Fruit fly (Drosophila melanogaster) whole organism, prepupa: ENCODE results near the gene CG9706.

Experiments used
- Blimp-1 ChIP-seq: fragments of 200-800 bp; sonication (Bioruptor generic); optimal IDR thresholded peaks from 3 replicates; lab custom pipeline; 2017; ENCODE audit warnings: missing biosample characterization, missing genetic modification characterization, mild to moderate bottlenecking, moderate library complexity, missing genetic modification reagents
- CG10669 ChIP-seq: fragments of 200-800 bp; sonication (Bioruptor generic); optimal IDR thresholded peaks from 3 replicates; lab custom pipeline; 2018; ENCODE audit warnings: missing biosample characterization, mild to moderate bottlenecking, missing genetic modification characterization, moderate library complexity
- CG11294 ChIP-seq: fragments of 200-800 bp; sonication (Bioruptor generic); IDR thresholded peaks from 2 replicates; pipeline ENCODE4 v1.3.6; 2022; ENCODE audit warnings: missing biosample characterization, missing genetic modification characterization
- CG11762 ChIP-seq: fragments of 200-800 bp; sonication (Bioruptor generic); optimal IDR thresholded peaks from 3 replicates; lab custom pipeline; 2016; ENCODE audit warnings: missing biosample characterization, missing genetic modification characterization; ENCODE audit not compliant: insufficient read depth
- CG11902 ChIP-seq: fragments of 200-800 bp; sonication (Bioruptor generic); optimal IDR thresholded peaks from 3 replicates; lab custom pipeline; 2016; ENCODE audit warnings: missing biosample characterization, missing genetic modification characterization
- CG15336 ChIP-seq: fragments of 200-800 bp; sonication (Bioruptor generic); IDR thresholded peaks from 2 replicates; pipeline ENCODE4 v1.3.6; 2022; ENCODE audit warnings: missing biosample characterization, missing genetic modification characterization
- CG16779 ChIP-seq: fragments of 200-800 bp; sonication (Bioruptor generic); optimal IDR thresholded peaks from 3 replicates; lab custom pipeline; 2017; ENCODE audit warnings: missing biosample characterization, mild to moderate bottlenecking, missing genetic modification characterization
- CG3032 ChIP-seq: fragments of 200-800 bp; optimal IDR thresholded peaks from 2 replicates; lab custom pipeline; 2019; ENCODE audit warnings: missing biosample characterization, mild to moderate bottlenecking, missing genetic modification characterization, moderate library complexity
- CG31627 ChIP-seq: fragments of 200-800 bp; sonication (Bioruptor generic); optimal IDR thresholded peaks from 3 replicates; lab custom pipeline; 2016; ENCODE audit warnings: missing biosample characterization, missing genetic modification characterization
- CG3919 ChIP-seq: fragments of 200-800 bp; sonication (Bioruptor generic); optimal IDR thresholded peaks from 3 replicates; lab custom pipeline; 2016; ENCODE audit warnings: missing biosample characterization, missing genetic modification characterization
- CG6163 ChIP-seq: fragments of 200-800 bp; sonication (Bioruptor generic); IDR thresholded peaks from 3 replicates; pipeline ENCODE4 v1.3.6; 2022; ENCODE audit warnings: missing biosample characterization, missing genetic modification characterization
- CG6808 ChIP-seq: fragments of 200-800 bp; sonication (Bioruptor generic); optimal IDR thresholded peaks from 3 replicates; lab custom pipeline; 2017; ENCODE audit warnings: missing biosample characterization, missing genetic modification characterization, mild to moderate bottlenecking, moderate library complexity, missing genetic modification reagents
- CG7368 ChIP-seq: fragments of 200-800 bp; sonication (Bioruptor generic); optimal IDR thresholded peaks from 3 replicates; lab custom pipeline; 2016; ENCODE audit warnings: missing biosample characterization, missing genetic modification characterization
- CG8119 ChIP-seq: fragments of 200-800 bp; sonication (Bioruptor generic); IDR thresholded peaks from 3 replicates; pipeline ENCODE4 v1.3.6; 2022; ENCODE audit warnings: missing biosample characterization, missing genetic modification characterization
- CG8319 ChIP-seq: fragments of 200-800 bp; sonication (Bioruptor generic); optimal IDR thresholded peaks from 3 replicates; lab custom pipeline; 2016; ENCODE audit warnings: missing biosample characterization, missing genetic modification characterization
- CG9139 ChIP-seq: fragments of 200-800 bp; sonication (Bioruptor generic); optimal IDR thresholded peaks from 3 replicates; lab custom pipeline; 2017; ENCODE audit warnings: missing biosample characterization, mild to moderate bottlenecking, missing genetic modification characterization
- Eip78C ChIP-seq: fragments of 200-800 bp; sonication (Bioruptor generic); peaks from one replicate; lab custom pipeline; 2016; ENCODE audit warnings: missing biosample characterization, missing genetic modification characterization
- Ets96B ChIP-seq: fragments of 200-800 bp; optimal IDR thresholded peaks from 2 replicates; lab custom pipeline; 2019; ENCODE audit warnings: missing biosample characterization, mild to moderate bottlenecking, missing genetic modification characterization, moderate library complexity
- Hr38 ChIP-seq: sonication (Bioruptor generic); optimal IDR thresholded peaks from 2 replicates; lab custom pipeline; 2016; ENCODE audit warnings: missing biosample characterization, missing genetic modification characterization
- Hr39 ChIP-seq: fragments of 200-800 bp; sonication (Bioruptor generic); optimal IDR thresholded peaks from 2 replicates; lab custom pipeline; 2016; ENCODE audit warnings: missing biosample characterization, missing genetic modification characterization
- Hr4 ChIP-seq: fragments of 200-800 bp; sonication (Bioruptor generic); optimal IDR thresholded peaks from 3 replicates; lab custom pipeline; 2016; ENCODE audit warnings: missing biosample characterization, missing genetic modification characterization
- Lpt ChIP-seq: fragments of 200-800 bp; sonication (Bioruptor generic); optimal IDR thresholded peaks from 3 replicates; lab custom pipeline; 2016; ENCODE audit warnings: missing biosample characterization, missing genetic modification characterization
- Met ChIP-seq: fragments of 200-800 bp; sonication (Bioruptor generic); optimal IDR thresholded peaks from 3 replicates; lab custom pipeline; 2016; ENCODE audit warnings: missing biosample characterization, missing genetic modification characterization
- Smox ChIP-seq: fragments of 200-800 bp; sonication (Bioruptor generic); optimal IDR thresholded peaks from 3 replicates; lab custom pipeline; 2016; ENCODE audit warnings: missing biosample characterization, missing genetic modification characterization
- Sox14 ChIP-seq: fragments of 200-800 bp; sonication (Bioruptor generic); optimal IDR thresholded peaks from 3 replicates; lab custom pipeline; 2016; ENCODE audit warnings: missing biosample characterization, missing genetic modification characterization
- Sox15 ChIP-seq: fragments of 200-800 bp; sonication (Bioruptor generic); optimal IDR thresholded peaks from 3 replicates; lab custom pipeline; 2016; ENCODE audit warnings: missing biosample characterization, missing genetic modification characterization
- acj6 ChIP-seq: fragments of 200-800 bp; sonication (Bioruptor generic); optimal IDR thresholded peaks from 3 replicates; lab custom pipeline; 2016; ENCODE audit warnings: missing biosample characterization, missing genetic modification characterization
- cyc ChIP-seq: fragments of 200-800 bp; sonication (Bioruptor generic); optimal IDR thresholded peaks from 3 replicates; lab custom pipeline; 2016; ENCODE audit warnings: missing biosample characterization, missing genetic modification characterization
- dac ChIP-seq: fragments of 200-800 bp; sonication (Bioruptor generic); optimal IDR thresholded peaks from 2 replicates; lab custom pipeline; 2017; ENCODE audit warnings: missing biosample characterization, mild to moderate bottlenecking, missing genetic modification characterization
- dsx ChIP-seq: fragments of 200-800 bp; optimal IDR thresholded peaks from 3 replicates; lab custom pipeline; 2019; ENCODE audit warnings: missing biosample characterization, mild to moderate bottlenecking, missing genetic modification characterization, moderate library complexity; ENCODE audit not compliant: poor library complexity, severe bottlenecking
- eg ChIP-seq: fragments of 200-800 bp; sonication (Bioruptor generic); IDR thresholded peaks from 3 replicates; pipeline ENCODE4 v1.3.6; 2022; ENCODE audit warnings: missing biosample characterization, missing genetic modification characterization
- fd59A ChIP-seq: fragments of 200-800 bp; sonication (Bioruptor generic); optimal IDR thresholded peaks from 2 replicates; lab custom pipeline; 2017; ENCODE audit warnings: missing biosample characterization, mild to moderate bottlenecking, missing genetic modification characterization, missing genetic modification reagents
- fd85E ChIP-seq: fragments of 200-800 bp; sonication (Bioruptor generic); optimal IDR thresholded peaks from 3 replicates; lab custom pipeline; 2016; ENCODE audit warnings: missing biosample characterization, missing genetic modification characterization
- fkh ChIP-seq: fragments of 200-800 bp; sonication (Bioruptor generic); optimal IDR thresholded peaks from 3 replicates; lab custom pipeline; 2017; ENCODE audit warnings: missing biosample characterization, mild to moderate bottlenecking, missing genetic modification characterization, moderate library complexity
- lz ChIP-seq: fragments of 200-800 bp; sonication (Bioruptor generic); optimal IDR thresholded peaks from 3 replicates; lab custom pipeline; 2016; ENCODE audit warnings: missing biosample characterization, missing genetic modification characterization
- salr ChIP-seq, 2 experiments: fragments of 200-800 bp; sonication (Bioruptor generic); optimal IDR thresholded peaks; 3 replicates each; lab custom pipeline; 2016 to 2018; ENCODE audit warnings: missing biosample characterization in 2 of 2, missing genetic modification characterization in 2 of 2, mild to moderate bottlenecking in 1 of 2
- spab ChIP-seq: fragments of 200-800 bp; sonication (Bioruptor generic); optimal IDR thresholded peaks from 2 replicates; lab custom pipeline; 2017; ENCODE audit warnings: missing biosample characterization, mild to moderate bottlenecking, missing genetic modification characterization, missing genetic modification reagents
- ss ChIP-seq, 2 experiments: fragments of 200-800 bp; sonication (Bioruptor generic); optimal IDR thresholded peaks; 2 replicates in 1 of 2; 3 replicates in 1 of 2; lab custom pipeline; 2017 to 2018; ENCODE audit warnings: mild to moderate bottlenecking in 2 of 2, missing biosample characterization in 2 of 2, missing genetic modification characterization in 2 of 2, moderate library complexity in 1 of 2

The CG9706 gene

DNA sequence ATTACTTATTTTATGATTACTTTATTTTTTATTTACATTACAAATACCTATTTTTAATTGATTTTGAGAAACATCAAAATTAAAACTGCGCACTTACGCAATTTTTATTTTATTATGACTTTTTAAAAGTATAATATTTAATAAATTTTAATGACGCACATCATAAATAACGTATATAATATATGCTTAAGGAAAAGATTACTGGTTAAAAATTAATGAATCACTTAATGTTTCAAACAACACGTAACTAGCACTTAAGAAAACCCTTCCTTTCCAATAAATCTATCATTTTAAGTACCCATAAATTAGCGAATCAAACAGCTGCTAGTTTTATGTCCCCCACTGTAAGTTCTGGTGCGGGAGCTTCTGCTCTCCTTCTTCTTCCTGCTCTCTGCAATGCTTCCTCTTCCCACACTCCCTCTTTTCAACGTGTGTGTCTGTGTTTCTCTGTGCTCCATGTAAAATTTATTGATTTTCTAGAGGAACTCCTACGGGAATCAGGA lies 24.1 kb downstream of the CG9706 start (continued):
- peak; percentile 59 for TF ChIP-seq CG11762 (GFP tag; lab: Kevin White, UChicago)
- TF ChIP-seq Sox15 (GFP tag; lab: Kevin White, UChicago) = peak; percentile 64
- peak; percentile 80 for TF ChIP-seq CG3919 (GFP tag; lab: Kevin White, UChicago)
- peak; percentile 93 for TF ChIP-seq CG3032 (tag; lab: Kevin White, UChicago)
- TF ChIP-seq CG8119 (GFP tag; lab: Robert Waterston, UW) = peak; percentile 84
- TF ChIP-seq CG10669 (GFP tag; lab: Kevin White, UChicago) = peak; percentile 76
- peak; percentile 59 for TF ChIP-seq Smox (GFP tag; lab: Kevin White, UChicago)
- TF ChIP-seq Hr39 (GFP tag; lab: Kevin White, UChicago) = peak; percentile 54
- TF ChIP-seq Lpt (GFP tag; lab: Kevin White, UChicago) = peak; percentile 70
- TF ChIP-seq CG8319 (GFP tag; lab: Kevin White, UChicago) = peak; percentile 65
- TF ChIP-seq CG7368 = peak; percentile 36
- TF ChIP-seq Met (GFP tag; lab: Kevin White, UChicago) = peak; percentile 68
- TF ChIP-seq Hr38 (GFP tag; lab: Kevin White, UChicago) = no peak
- TF ChIP-seq CG9139 (GFP tag; lab: Kevin White, UChicago) = peak; percentile 72
- TF ChIP-seq CG6163 = peak; percentile 66; the same call in 1 of the 3 replicates
- peak; percentile 64; the same call in 2 of the 3 replicates for TF ChIP-seq eg (GFP tag; lab: Robert Waterston, UW)
- TF ChIP-seq Hr4 (GFP tag; lab: Kevin White, UChicago) = peak; percentile 66
- TF ChIP-seq CG11902 (GFP tag; lab: Kevin White, UChicago) = peak; percentile 60
- peak; percentile 87 for TF ChIP-seq acj6 (GFP tag; lab: Kevin White, UChicago)
- peak; percentile 55 for TF ChIP-seq lz (GFP tag; lab: Kevin White, UChicago)

DNA sequence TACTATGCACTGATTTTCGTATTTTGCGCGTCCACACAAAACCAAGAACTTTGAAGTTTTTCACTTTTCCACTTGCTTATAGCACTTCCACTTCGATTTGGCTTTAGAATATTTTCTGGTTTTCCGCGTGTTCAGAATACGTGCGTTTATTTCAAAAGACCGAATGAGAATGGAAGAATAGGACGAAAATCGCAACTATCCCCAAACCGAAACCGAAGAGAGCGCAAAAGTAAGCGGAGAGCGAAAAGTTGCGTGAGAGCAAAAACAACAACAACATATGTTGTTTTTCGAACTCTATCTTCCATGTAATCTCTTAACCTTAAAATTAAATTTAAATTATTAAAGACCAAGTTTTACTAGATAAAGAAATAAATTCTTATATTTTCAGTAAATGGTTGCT lies 24.7 kb downstream of the CG9706 start, which contains the start of gene CG9674:
TSS of gene CG9674 (minus strand) at position 174 of the 400 bp plus-strand sequence.
- TF ChIP-seq salr (GFP tag; optimal IDR thresholded peaks at IDR 0.05; lab: Kevin White, UChicago) = no peak
- no peak for TF ChIP-seq spab (GFP tag; lab: Kevin White, UChicago)
- TF ChIP-seq CG8319 (GFP tag; lab: Kevin White, UChicago) = no peak
- peak; percentile 14 for TF ChIP-seq CG9139 (GFP tag; lab: Kevin White, UChicago)
- TF ChIP-seq CG16779 (tag; lab: Kevin White, UChicago) = no peak
- peak; percentile 20 for TF ChIP-seq Eip78C (GFP tag; lab: Kevin White, UChicago)
- no peak for TF ChIP-seq Blimp-1 (GFP tag; lab: Kevin White, UChicago)
- TF ChIP-seq ss (GFP tag; optimal IDR thresholded peaks at IDR 0.05; lab: Kevin White, UChicago) = peak; percentile 22 to 25
- TF ChIP-seq CG11294 (GFP tag; lab: Robert Waterston, UW) = no peak

DNA sequence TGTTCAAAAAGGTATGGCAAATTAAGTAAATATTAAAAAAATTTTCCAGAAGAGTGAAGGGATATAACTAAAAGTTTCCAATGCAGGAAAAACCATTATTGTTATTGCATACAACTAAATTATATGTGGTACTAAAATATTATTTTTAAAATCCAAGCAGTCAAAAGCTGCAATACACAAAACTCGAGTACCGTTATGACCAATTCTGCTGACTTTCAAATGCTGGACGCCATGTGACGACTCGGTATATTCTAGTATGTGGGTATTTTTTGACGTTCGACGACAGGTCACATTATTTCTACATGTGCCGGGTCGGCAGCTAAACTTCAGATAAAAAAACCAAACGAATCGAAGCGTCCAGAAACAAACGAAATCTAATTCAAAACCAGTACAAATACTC lies 25.3 kb downstream of the CG9706 start:
- no peak for TF ChIP-seq Sox15 (GFP tag; lab: Kevin White, UChicago)
- no peak for TF ChIP-seq Lpt (GFP tag; lab: Kevin White, UChicago)
- peak; percentile 4 for TF ChIP-seq fkh (GFP tag; lab: Kevin White, UChicago)
- no peak for TF ChIP-seq Hr38 (GFP tag; lab: Kevin White, UChicago)
- no peak for TF ChIP-seq fd59A
- TF ChIP-seq dsx (GFP tag; lab: Kevin White, UChicago) = no peak
- peak; percentile 90 for TF ChIP-seq Sox14 (GFP tag; lab: Kevin White, UChicago)
- 0 out of 3 replicates have a peak, but pooled peaks have one; percentile 19 for TF ChIP-seq eg (GFP tag; lab: Robert Waterston, UW)
- TF ChIP-seq salr (GFP tag; optimal IDR thresholded peaks at IDR 0.05; lab: Kevin White, UChicago) = no peak
- peak; percentile 26 for TF ChIP-seq CG31627 (GFP tag; lab: Kevin White, UChicago)
- no peak for TF ChIP-seq CG9139 (GFP tag; lab: Kevin White, UChicago)
- TF ChIP-seq CG3919 (GFP tag; lab: Kevin White, UChicago) = no peak

DNA sequence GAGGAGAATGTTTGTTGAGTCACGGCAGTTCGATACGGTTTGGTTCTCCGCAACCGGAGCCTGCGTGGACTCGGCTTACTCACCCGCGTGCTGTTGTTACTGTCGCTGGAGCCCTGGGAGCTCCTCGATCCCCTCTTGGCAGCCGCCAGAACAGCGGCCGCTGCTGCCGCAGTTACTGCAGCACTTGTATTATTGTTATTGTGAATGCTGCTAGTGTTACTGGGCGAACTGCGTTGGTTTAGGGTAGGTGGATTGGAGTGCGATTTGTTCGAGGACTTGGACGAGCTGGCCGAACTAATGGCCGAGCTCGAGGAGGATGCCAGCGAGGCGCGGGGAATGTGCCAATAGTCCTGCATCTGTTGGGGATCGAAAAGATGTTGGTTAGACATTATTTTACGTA lies 27.7 kb downstream of the CG9706 start:
- TF ChIP-seq CG3919 (GFP tag; lab: Kevin White, UChicago) (no peak), spab (GFP tag; lab: Kevin White, UChicago) (no peak), CG11762 (GFP tag; lab: Kevin White, UChicago) (no peak), Sox14 (GFP tag; lab: Kevin White, UChicago) (no peak), salr (GFP tag; optimal IDR thresholded peaks at IDR 0.05; lab: Kevin White, UChicago) (no peak), fd85E (no peak), CG15336 (GFP tag; lab: Robert Waterston, UW) (no peak), CG6808 (no peak), CG11294 (GFP tag; lab: Robert Waterston, UW) (no peak), dac (GFP tag; lab: Kevin White, UChicago) (no peak), CG31627 (GFP tag; lab: Kevin White, UChicago) (no peak), cyc (GFP tag; lab: Kevin White, UChicago) (no peak), Ets96B (tag; lab: Kevin White, UChicago) (no peak)
